Worm (Caenorhabditis elegans) whole organism, L4 larva: ENCODE measurements around the gene C54D10.9.
A peak's percentile ranks its signal among the peaks of the same experiment; 100 is the strongest.

ENCODE experiments used
- F26F4.8 ChIP-seq: fragments of 200-800 bp; sonication (Bioruptor generic); conservative IDR thresholded peaks from 2 replicates; pipeline ENCODE4 v1.3.6; 2022; ENCODE audit warnings: missing genetic modification characterization, missing compliant biosample characterization
- F37D6.2 ChIP-seq: sonication (generic microtip); optimal IDR thresholded peaks from 2 replicates; lab custom pipeline; 2016; ENCODE audit warnings: mild to moderate bottlenecking, missing genetic modification characterization, missing compliant biosample characterization
- F44E2.7 ChIP-seq: fragments of 200-800 bp; sonication (Bioruptor generic); IDR thresholded peaks from 2 replicates; pipeline ENCODE4 v2.1.2; 2022; ENCODE audit warnings: missing genetic modification characterization, missing compliant biosample characterization
- F49E8.2 ChIP-seq: sonication (generic microtip); optimal IDR thresholded peaks from 2 replicates; lab custom pipeline; 2016; ENCODE audit warnings: missing compliant biosample characterization, mild to moderate bottlenecking, missing genetic modification characterization, borderline replicate concordance
- R02D3.7 ChIP-seq: fragments of 150-350 bp; sonication (generic microtip); optimal IDR thresholded peaks from 3 replicates; lab custom pipeline; 2014; ENCODE audit warnings: missing biosample characterization, missing genetic modification characterization
- T20F7.1 ChIP-seq: fragments of 200-800 bp; sonication (Bioruptor generic); optimal IDR thresholded peaks from 2 replicates; lab custom pipeline; 2018; ENCODE audit warnings: mild to moderate bottlenecking, missing genetic modification characterization, missing compliant biosample characterization
- T26A8.4 ChIP-seq: fragments of 200-800 bp; sonication (Bioruptor generic); IDR thresholded peaks from 2 replicates; pipeline ENCODE4 v1.3.6; 2022; ENCODE audit warnings: missing genetic modification characterization, missing compliant biosample characterization
- Y105C5A.15 ChIP-seq: fragments of 200-800 bp; sonication (Bioruptor generic); IDR thresholded peaks from 2 replicates; pipeline ENCODE4 v1.3.6; 2022; ENCODE audit warnings: missing genetic modification characterization, missing compliant biosample characterization
- Y48G9A.11 ChIP-seq: fragments of 200-800 bp; sonication (Bioruptor generic); IDR thresholded peaks from 2 replicates; pipeline ENCODE4 v1.3.6; 2022; ENCODE audit warnings: missing genetic modification reagents, missing genetic modification characterization, missing compliant biosample characterization
- ZK337.2 ChIP-seq: fragments of 200-800 bp; sonication (Bioruptor generic); IDR thresholded peaks from 2 replicates; pipeline ENCODE4 v1.3.6; 2022; ENCODE audit warnings: missing genetic modification reagents, missing genetic modification characterization, missing compliant biosample characterization
- ZK546.5 ChIP-seq, 2 experiments: sonication (generic microtip); optimal IDR thresholded peaks; 2 replicates each; lab custom pipeline; 2017; ENCODE audit warnings: missing biosample characterization in 2 of 2, missing genetic modification characterization in 2 of 2
- ceh-82 ChIP-seq: sonication (generic microtip); optimal IDR thresholded peaks from 2 replicates; lab custom pipeline; 2017; ENCODE audit warnings: missing biosample characterization, missing genetic modification characterization
- daf-12 ChIP-seq: fragments of 150-350 bp; optimal IDR thresholded peaks from 2 replicates; lab custom pipeline; 2014; ENCODE audit warnings: missing biosample characterization, missing genetic modification reagents, missing genetic modification characterization
- daf-19 ChIP-seq: fragments of 200-800 bp; sonication (Bioruptor generic); conservative IDR thresholded peaks from 2 replicates; pipeline ENCODE4 v1.3.6; 2022; ENCODE audit warnings: missing genetic modification characterization, missing compliant biosample characterization
- dmd-9 ChIP-seq: fragments of 200-800 bp; sonication (Bioruptor generic); IDR thresholded peaks from 2 replicates; pipeline ENCODE4 v1.3.6; 2022; ENCODE audit warnings: missing genetic modification reagents, missing genetic modification characterization, missing compliant biosample characterization
- dpl-1 ChIP-seq: fragments of 150-350 bp; optimal IDR thresholded peaks from 2 replicates; lab custom pipeline; 2014; ENCODE audit warnings: missing biosample characterization, missing genetic modification reagents, missing genetic modification characterization
- duxl-1 ChIP-seq: sonication (generic microtip); optimal IDR thresholded peaks from 2 replicates; lab custom pipeline; 2016; ENCODE audit warnings: mild to moderate bottlenecking, missing genetic modification characterization, moderate library complexity, missing compliant biosample characterization; ENCODE audit not compliant: poor library complexity
- egl-43 ChIP-seq: fragments of 200-800 bp; sonication (Bioruptor generic); IDR thresholded peaks from 2 replicates; pipeline ENCODE4 v1.3.6; 2022; ENCODE audit warnings: missing genetic modification reagents, missing genetic modification characterization, missing compliant biosample characterization
- fkh-10 ChIP-seq: fragments of 150-350 bp; optimal IDR thresholded peaks from 2 replicates; lab custom pipeline; 2014; ENCODE audit warnings: missing biosample characterization, missing genetic modification reagents, missing genetic modification characterization
- fos-1 ChIP-seq: fragments of 150-350 bp; optimal IDR thresholded peaks from 2 replicates; lab custom pipeline; 2014; ENCODE audit warnings: missing biosample characterization, missing genetic modification characterization
- hif-1 ChIP-seq, 2 experiments: sonication (generic microtip); optimal IDR thresholded peaks; 2 replicates each; lab custom pipeline; 2016 to 2017; ENCODE audit warnings: missing compliant biosample characterization in 2 of 2, missing genetic modification characterization in 2 of 2, missing genetic modification reagents in 2 of 2, missing genotype in 2 of 2, mild to moderate bottlenecking in 1 of 2
- hlh-11 ChIP-seq: fragments of 200-800 bp; sonication (Bioruptor generic); optimal IDR thresholded peaks from 2 replicates; lab custom pipeline; 2018; ENCODE audit warnings: mild to moderate bottlenecking, missing genetic modification characterization, missing compliant biosample characterization
- lim-7 ChIP-seq: fragments of 200-800 bp; sonication (Bioruptor generic); IDR thresholded peaks from 2 replicates; pipeline ENCODE4 v1.3.6; 2022; ENCODE audit warnings: missing genetic modification characterization, missing compliant biosample characterization
- lin-38 ChIP-seq: fragments of 200-800 bp; sonication (Bioruptor generic); IDR thresholded peaks from 2 replicates; pipeline ENCODE4 v1.3.6; 2022; ENCODE audit warnings: missing genetic modification reagents, missing genetic modification characterization, missing compliant biosample characterization
- lir-3 ChIP-seq: sonication (generic microtip); optimal IDR thresholded peaks from 2 replicates; lab custom pipeline; 2016; ENCODE audit warnings: mild to moderate bottlenecking, missing genetic modification characterization, missing compliant biosample characterization
- lsy-2 ChIP-seq, 2 experiments: fragments of 150-350 bp in 1 of 2; sonication (generic microtip) in 1 of 2; optimal IDR thresholded peaks; 2 replicates each; lab custom pipeline; 2014 to 2017; ENCODE audit warnings: missing biosample characterization in 2 of 2, missing genetic modification characterization in 2 of 2
- madf-9 ChIP-seq: fragments of 200-800 bp; sonication (Bioruptor generic); conservative IDR thresholded peaks from 2 replicates; pipeline ENCODE4 v1.3.6; 2022; ENCODE audit warnings: missing genetic modification reagents, missing genetic modification characterization, missing compliant biosample characterization
- mxl-2 ChIP-seq: fragments of 200-800 bp; sonication (Bioruptor generic); conservative IDR thresholded peaks from 2 replicates; pipeline ENCODE4 v1.3.6; 2022; ENCODE audit warnings: missing genetic modification reagents, missing genetic modification characterization, missing compliant biosample characterization
- nhr-10 ChIP-seq: fragments of 150-350 bp; optimal IDR thresholded peaks from 2 replicates; lab custom pipeline; 2014; ENCODE audit warnings: missing biosample characterization, missing genetic modification characterization
- nhr-11 ChIP-seq: fragments of 150-350 bp; optimal IDR thresholded peaks from 2 replicates; lab custom pipeline; 2014; ENCODE audit warnings: missing biosample characterization, missing genetic modification characterization
- nhr-28 ChIP-seq: fragments of 150-350 bp; optimal IDR thresholded peaks from 2 replicates; lab custom pipeline; 2014; ENCODE audit warnings: missing biosample characterization, missing genetic modification characterization
- nhr-41 ChIP-seq: fragments of 200-800 bp; sonication (Bioruptor generic); IDR thresholded peaks from 2 replicates; pipeline ENCODE4 v1.3.6; 2022; ENCODE audit warnings: missing genetic modification reagents, missing genetic modification characterization, missing compliant biosample characterization
- nhr-48 ChIP-seq: sonication (generic microtip); optimal IDR thresholded peaks from 2 replicates; lab custom pipeline; 2016; ENCODE audit warnings: mild to moderate bottlenecking, missing genetic modification characterization, missing compliant biosample characterization
- nhr-6 ChIP-seq: fragments of 150-350 bp; optimal IDR thresholded peaks from 2 replicates; lab custom pipeline; 2014; ENCODE audit warnings: missing biosample characterization, missing genetic modification characterization
- nhr-77 ChIP-seq: fragments of 150-350 bp; optimal IDR thresholded peaks from 2 replicates; lab custom pipeline; 2014; ENCODE audit warnings: missing biosample characterization, missing genetic modification characterization
- php-3 ChIP-seq: fragments of 200-800 bp; sonication (Bioruptor generic); IDR thresholded peaks from 2 replicates; pipeline ENCODE4 v1.3.6; 2022; ENCODE audit warnings: missing genetic modification reagents, missing genetic modification characterization, missing compliant biosample characterization
- set-16 ChIP-seq: fragments of 200-800 bp; sonication (Bioruptor generic); IDR thresholded peaks from 2 replicates; pipeline ENCODE4 v1.3.6; 2022; ENCODE audit warnings: missing genetic modification reagents, missing genetic modification characterization, missing compliant biosample characterization
- snpc-1.2 ChIP-seq: fragments of 200-800 bp; sonication (Bioruptor generic); IDR thresholded peaks from 2 replicates; pipeline ENCODE4 v1.3.6; 2022; ENCODE audit warnings: missing genetic modification reagents, missing genetic modification characterization, missing compliant biosample characterization
- snpc-4 ChIP-seq: fragments of 150-350 bp; optimal IDR thresholded peaks from 2 replicates; lab custom pipeline; 2014; ENCODE audit warnings: missing biosample characterization, missing genetic modification characterization
- spr-3 ChIP-seq: fragments of 200-800 bp; sonication (Bioruptor generic); optimal IDR thresholded peaks from 2 replicates; lab custom pipeline; 2018; ENCODE audit warnings: mild to moderate bottlenecking, missing genetic modification characterization, missing compliant biosample characterization
- tag-97 ChIP-seq: fragments of 200-800 bp; sonication (Bioruptor generic); IDR thresholded peaks from 2 replicates; pipeline ENCODE4 v1.3.6; 2022; ENCODE audit warnings: missing genetic modification characterization, missing compliant biosample characterization
- unc-62 ChIP-seq, 3 experiments: fragments of 150-350 bp in 1 of 3; sonication (generic microtip); optimal IDR thresholded peaks in 2 of 3; peaks in 1 of 3; 1 replicate in 1 of 3; 2 replicates in 2 of 3; lab custom pipeline; 2014 to 2017; ENCODE audit warnings: missing biosample characterization in 3 of 3, missing genetic modification characterization in 3 of 3, missing genetic modification reagents in 3 of 3, missing genotype in 1 of 3
- zfp-2 ChIP-seq: sonication (generic microtip); optimal IDR thresholded peaks from 2 replicates; lab custom pipeline; 2016; ENCODE audit warnings: mild to moderate bottlenecking, missing genetic modification characterization, missing compliant biosample characterization
- zip-11 ChIP-seq: fragments of 200-800 bp; sonication (Bioruptor generic); IDR thresholded peaks from 2 replicates; pipeline ENCODE4 v1.3.6; 2022; ENCODE audit warnings: missing genetic modification characterization, missing compliant biosample characterization
- ztf-11 ChIP-seq: fragments of 150-350 bp; optimal IDR thresholded peaks from 2 replicates; lab custom pipeline; 2014; ENCODE audit warnings: missing biosample characterization, missing genetic modification characterization
- ztf-7 ChIP-seq: fragments of 150-350 bp; optimal IDR thresholded peaks from 2 replicates; lab custom pipeline; 2014; ENCODE audit warnings: missing biosample characterization, missing genetic modification characterization

Gene C54D10.9

ce11 chrV:12405929-12406328 is 41.0 kb upstream of the C54D10.9 start, which contains the start of gene K01D12.10:
K01D12.10 (plus strand) TSS chrV:12406229.
- no peak for TF ChIP-seq tag-97 (GFP tag; lab: Robert Waterston, UW)
- TF ChIP-seq lsy-2 (tag; optimal IDR thresholded peaks at IDR 0.05; lab: Kevin White, UChicago), result no peak
- no peak for TF ChIP-seq zip-11 (GFP tag; lab: Robert Waterston, UW)
- TF ChIP-seq ztf-11 (tag; lab: Kevin White, UChicago), result no peak
- no peak for TF ChIP-seq ztf-7 (tag; lab: Kevin White, UChicago)
- TF ChIP-seq nhr-41 (GFP tag; lab: Robert Waterston, UW), result no peak
- no peak for TF ChIP-seq fos-1 (tag; lab: Kevin White, UChicago)

- no peak for TF ChIP-seq lim-7 (GFP tag; lab: Robert Waterston, UW)
- TF ChIP-seq T20F7.1, result no peak
- no peak for TF ChIP-seq fkh-10 (GFP tag; lab: Kevin White, UChicago)
- TF ChIP-seq duxl-1, result no peak
- TF ChIP-seq T26A8.4 (GFP tag; lab: Robert Waterston, UW), result no peak
- TF ChIP-seq ceh-82 (tag; lab: Kevin White, UChicago), result no peak
- TF ChIP-seq F26F4.8 (GFP tag; lab: Robert Waterston, UW), result no peak
- TF ChIP-seq unc-62 (GFP tag; optimal IDR thresholded peaks at IDR 0.05 in 1 of 2; lab: Kevin White, UChicago), result peak in 1 of 2 experiments; percentile 82
- TF ChIP-seq unc-62 (tag; optimal IDR thresholded peaks at IDR 0.05; lab: Kevin White, UChicago), result no peak
- TF ChIP-seq Y105C5A.15 (GFP tag; lab: Robert Waterston, UW), result 0 out of 2 replicates have a peak, but pooled peaks have one; percentile 36
- no peak for TF ChIP-seq zfp-2 (tag; lab: Kevin White, UChicago)
- no peak; the same call in 1 of the 2 replicates for TF ChIP-seq php-3
- no peak for TF ChIP-seq dpl-1 (GFP tag; lab: Kevin White, UChicago)
- TF ChIP-seq spr-3 (GFP tag; lab: Kevin White, UChicago), result no peak
- peak; percentile 78; the same call in 1 of the 2 replicates for TF ChIP-seq set-16
Observed at ce11 chrV:12406514-12406913, 40.4 kb upstream of the C54D10.9 start.

ce11 chrV:12408525-12408924 is 38.4 kb upstream of the C54D10.9 start, which contains the start of gene cdr-4:
cdr-4 (minus strand) TSS chrV:12408625.
- no peak for TF ChIP-seq F49E8.2
- TF ChIP-seq daf-12 (tag; lab: Kevin White, UChicago), result no peak
- no peak for TF ChIP-seq lin-38 (GFP tag; lab: Robert Waterston, UW)
- no peak for TF ChIP-seq F44E2.7 (GFP tag; lab: Robert Waterston, UW)
- no peak for TF ChIP-seq nhr-48 (tag; lab: Kevin White, UChicago)
- TF ChIP-seq, all 104 proteins: peak for 0

- no peak for TF ChIP-seq duxl-1
- TF ChIP-seq F37D6.2 (tag; lab: Kevin White, UChicago), result no peak
- no peak for TF ChIP-seq nhr-77 (tag; lab: Kevin White, UChicago)
- peak; percentile 26 for TF ChIP-seq nhr-6 (tag; lab: Kevin White, UChicago)
- no peak for TF ChIP-seq dmd-9 (GFP tag; lab: Robert Waterston, UW)
- TF ChIP-seq egl-43 (GFP tag; lab: Robert Waterston, UW), result no peak
- TF ChIP-seq hif-1 (tag; optimal IDR thresholded peaks at IDR 0.05; lab: Kevin White, UChicago), result no peak
- no peak for TF ChIP-seq mxl-2
- TF ChIP-seq snpc-1.2 (GFP tag; lab: Robert Waterston, UW), result no peak
- no peak for TF ChIP-seq daf-12 (tag; lab: Kevin White, UChicago)
- TF ChIP-seq lin-38 (GFP tag; lab: Robert Waterston, UW), result no peak
- peak; percentile 33 for TF ChIP-seq hlh-11 (tag; lab: Kevin White, UChicago)
- TF ChIP-seq R02D3.7 (tag; lab: Kevin White, UChicago), result no peak
- TF ChIP-seq ZK546.5 (tag; optimal IDR thresholded peaks at IDR 0.05; lab: Kevin White, UChicago), result no peak
- no peak for TF ChIP-seq lir-3
- TF ChIP-seq madf-9 (GFP tag; lab: Robert Waterston, UW), result no peak
- TF ChIP-seq Y48G9A.11, result no peak
- TF ChIP-seq daf-19 (GFP tag; lab: Robert Waterston, UW), result no peak
- TF ChIP-seq T20F7.1, result peak; percentile 29
- no peak for TF ChIP-seq nhr-11 (tag; lab: Kevin White, UChicago)
- no peak for TF ChIP-seq T26A8.4 (GFP tag; lab: Robert Waterston, UW)
- TF ChIP-seq zfp-2 (tag; lab: Kevin White, UChicago), result no peak
- TF ChIP-seq snpc-4, result no peak
- no peak for TF ChIP-seq ZK337.2
- no peak for TF ChIP-seq nhr-10 (tag; lab: Kevin White, UChicago)
- TF ChIP-seq nhr-28 (tag; lab: Kevin White, UChicago), result peak; percentile 91
Observed at ce11 chrV:12408996-12409395, 38.0 kb upstream of the C54D10.9 start.
